Fruit fly (Drosophila melanogaster) whole organism: Measurements from ENCODE around the gene unk.
A peak's percentile ranks its signal among the peaks of the same experiment; 100 is the strongest.

Experiments used
- CG8478 ChIP-seq: fragments of >200 bp; optimal IDR thresholded peaks from 2 replicates; lab custom pipeline; 2018; ENCODE audit warnings: inconsistent platforms
- Dll ChIP-seq: fragments of >200 bp; optimal IDR thresholded peaks from 2 replicates; lab custom pipeline; 2017
- EcR ChIP-seq, 2 experiments: fragments of >200 bp; optimal IDR thresholded peaks; 2 replicates each; lab custom pipeline; 2017; ENCODE audit warnings: missing biosample characterization in 2 of 2, missing genetic modification characterization in 2 of 2, missing genetic modification reagents in 2 of 2
- pan ChIP-seq: fragments of >200 bp; optimal IDR thresholded peaks from 2 replicates; lab custom pipeline; 2017
- psq ChIP-seq: fragments of >200 bp; optimal IDR thresholded peaks from 2 replicates; lab custom pipeline; 2017
- usp ChIP-seq: fragments of >200 bp; optimal IDR thresholded peaks from 2 replicates; lab custom pipeline; 2017; ENCODE audit warnings: missing biosample characterization, missing genetic modification characterization, mixed read lengths

unk gene

DNA sequence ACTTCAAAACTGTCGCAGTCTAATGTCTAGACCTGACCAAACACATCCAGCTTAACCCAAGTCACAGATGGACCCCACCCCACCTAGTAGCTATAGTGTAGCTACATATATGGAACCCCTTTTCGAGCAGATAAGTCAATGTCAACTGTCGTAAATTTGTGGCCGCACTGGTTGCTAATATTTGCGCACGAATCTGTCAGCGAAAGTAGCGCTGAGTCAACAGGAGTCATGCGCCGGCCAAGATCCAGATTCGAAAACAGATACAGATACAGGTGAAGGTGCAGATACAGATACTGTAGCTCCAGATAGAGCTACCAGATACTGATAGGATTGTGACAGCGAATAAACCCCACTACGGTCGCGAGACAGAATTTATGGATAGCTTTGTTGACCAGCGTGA lies 6.5 kb upstream of the unk start:
- TF ChIP-seq EcR (GFP tag; optimal IDR thresholded peaks at IDR 0.05; lab: Kevin White, UChicago) (no peak), usp (GFP tag; lab: Kevin White, UChicago) (no peak), pan (no peak), psq (lab: Kevin White, UChicago) (no peak), Dll (lab: Kevin White, UChicago) (no peak)

- TF ChIP-seq usp (GFP tag; lab: Kevin White, UChicago) (no peak), pan (no peak), psq (lab: Kevin White, UChicago) (no peak), CG8478 (no peak), EcR (GFP tag; optimal IDR thresholded peaks at IDR 0.05; lab: Kevin White, UChicago) (no peak), Dll (lab: Kevin White, UChicago) (no peak)
Measured at dm6 chr3R:23161288-23161870, 3.7 kb upstream of the unk start, which contains the start of gene CG13829. Gene CG13829 (minus strand): TSS chr3R:23161338.

- TF ChIP-seq pan, result no peak
- TF ChIP-seq CG8478, result no peak
- no peak for TF ChIP-seq usp (GFP tag; lab: Kevin White, UChicago)
- TF ChIP-seq EcR (GFP tag; optimal IDR thresholded peaks at IDR 0.05; lab: Kevin White, UChicago), result no peak
- no peak for TF ChIP-seq Dll (lab: Kevin White, UChicago)
Measured at dm6 chr3R:23159289-23159956, 1.8 kb upstream of the unk start, which contains the start of gene VhaAC39-2. Gene VhaAC39-2 (minus strand): TSS chr3R:23159316.

DNA sequence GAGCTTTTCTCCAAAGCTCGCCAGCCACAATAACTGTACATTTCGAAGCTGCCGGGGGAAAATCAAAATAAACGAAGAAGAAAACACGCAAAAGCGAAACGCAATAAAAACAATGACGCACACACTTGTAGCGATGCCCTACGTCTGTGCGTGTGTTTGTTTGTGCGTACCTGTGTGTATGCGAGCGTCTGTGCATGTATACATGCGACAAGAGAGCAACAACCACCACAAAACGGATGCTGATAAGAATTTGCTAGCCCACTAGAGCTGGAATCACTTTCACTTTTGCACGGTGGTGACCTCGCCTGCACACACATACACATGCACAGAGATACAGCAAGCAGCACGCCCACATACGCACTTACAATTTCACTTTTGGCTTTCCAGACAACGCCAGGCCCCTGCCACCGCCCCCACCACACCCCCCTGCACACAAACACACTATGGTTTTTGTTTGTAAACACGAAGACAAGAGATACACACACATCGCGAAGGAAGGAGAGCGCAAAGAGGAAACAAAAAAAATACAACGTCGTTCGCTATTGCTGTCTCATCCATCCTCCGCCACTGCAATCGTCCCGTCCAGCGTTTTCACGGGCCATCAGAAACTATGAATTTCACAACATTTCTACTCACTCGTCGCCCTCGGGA lies 672 bp downstream of the unk start:
- TF ChIP-seq CG8478 (peak; percentile 63), usp (GFP tag; lab: Kevin White, UChicago) (no peak), Dll (lab: Kevin White, UChicago) (no peak), EcR (GFP tag; optimal IDR thresholded peaks at IDR 0.05; lab: Kevin White, UChicago) (peak in 1 of 2 experiments; percentile 80), psq (lab: Kevin White, UChicago) (no peak), pan (no peak)

DNA sequence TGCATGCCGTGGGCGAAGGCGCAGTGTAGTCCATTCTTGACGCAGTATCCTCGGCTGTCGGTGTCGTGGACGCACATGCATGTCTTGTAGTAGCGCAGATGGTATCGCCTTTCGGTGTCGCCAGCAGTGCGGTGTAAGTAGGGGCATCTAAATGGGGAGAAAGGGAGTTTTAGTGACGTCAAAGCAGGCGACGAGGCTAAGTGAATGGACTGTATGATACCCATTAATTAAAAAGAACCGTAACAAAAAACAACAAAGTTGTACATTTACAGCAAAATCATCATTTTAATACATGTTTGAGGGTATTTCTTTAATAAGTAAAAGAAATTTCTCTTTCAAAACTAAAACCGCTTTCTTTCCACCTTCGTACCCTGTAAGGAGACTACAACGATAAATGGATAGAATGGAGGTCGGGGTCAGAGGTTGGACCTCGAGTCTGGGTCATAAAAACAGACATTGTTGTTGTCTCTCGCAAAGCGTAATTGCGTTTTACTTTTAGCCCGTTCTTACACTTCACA lies 1.3 kb downstream of the unk start:
- no peak for TF ChIP-seq pan
- TF ChIP-seq psq (lab: Kevin White, UChicago), result no peak
- no peak for TF ChIP-seq usp (GFP tag; lab: Kevin White, UChicago)
- TF ChIP-seq CG8478, result no peak
- no peak for TF ChIP-seq Dll (lab: Kevin White, UChicago)
- no peak for TF ChIP-seq EcR (GFP tag; optimal IDR thresholded peaks at IDR 0.05; lab: Kevin White, UChicago)

dm6 chr3R:23149021-23149571 lies 8.6 kb downstream of the unk start:
- TF ChIP-seq usp (GFP tag; lab: Kevin White, UChicago) (no peak), EcR (GFP tag; optimal IDR thresholded peaks at IDR 0.05; lab: Kevin White, UChicago) (no peak), psq (lab: Kevin White, UChicago) (no peak), Dll (lab: Kevin White, UChicago) (no peak), CG8478 (no peak), pan (no peak)

- TF ChIP-seq Dll (lab: Kevin White, UChicago) (no peak), CG8478 (no peak), psq (lab: Kevin White, UChicago) (no peak), EcR (GFP tag; optimal IDR thresholded peaks at IDR 0.05; lab: Kevin White, UChicago) (no peak), usp (GFP tag; lab: Kevin White, UChicago) (no peak), pan (no peak)
Measured at dm6 chr3R:23148433-23148832, 9.2 kb downstream of the unk start.

dm6 chr3R:23147625-23148024 lies 10.0 kb downstream of the unk start:
- no peak for TF ChIP-seq usp (GFP tag; lab: Kevin White, UChicago)
- no peak for TF ChIP-seq EcR (GFP tag; optimal IDR thresholded peaks at IDR 0.05; lab: Kevin White, UChicago)
- no peak for TF ChIP-seq CG8478
- no peak for TF ChIP-seq Dll (lab: Kevin White, UChicago)
- no peak for TF ChIP-seq pan

- TF ChIP-seq pan, result no peak
- no peak for TF ChIP-seq usp (GFP tag; lab: Kevin White, UChicago)
- TF ChIP-seq Dll (lab: Kevin White, UChicago), result no peak
- TF ChIP-seq psq (lab: Kevin White, UChicago), result no peak
- TF ChIP-seq EcR (GFP tag; optimal IDR thresholded peaks at IDR 0.05; lab: Kevin White, UChicago), result no peak
- no peak for TF ChIP-seq CG8478
Measured at dm6 chr3R:23147058-23147457, 10.6 kb downstream of the unk start.

- no peak for TF ChIP-seq Dll (lab: Kevin White, UChicago)
- TF ChIP-seq CG8478, result no peak
- TF ChIP-seq pan, result no peak
- no peak for TF ChIP-seq psq (lab: Kevin White, UChicago)
- TF ChIP-seq EcR (GFP tag; optimal IDR thresholded peaks at IDR 0.05; lab: Kevin White, UChicago), result no peak
- no peak for TF ChIP-seq usp (GFP tag; lab: Kevin White, UChicago)
Measured at dm6 chr3R:23145681-23146080, 12.0 kb downstream of the unk start.

DNA sequence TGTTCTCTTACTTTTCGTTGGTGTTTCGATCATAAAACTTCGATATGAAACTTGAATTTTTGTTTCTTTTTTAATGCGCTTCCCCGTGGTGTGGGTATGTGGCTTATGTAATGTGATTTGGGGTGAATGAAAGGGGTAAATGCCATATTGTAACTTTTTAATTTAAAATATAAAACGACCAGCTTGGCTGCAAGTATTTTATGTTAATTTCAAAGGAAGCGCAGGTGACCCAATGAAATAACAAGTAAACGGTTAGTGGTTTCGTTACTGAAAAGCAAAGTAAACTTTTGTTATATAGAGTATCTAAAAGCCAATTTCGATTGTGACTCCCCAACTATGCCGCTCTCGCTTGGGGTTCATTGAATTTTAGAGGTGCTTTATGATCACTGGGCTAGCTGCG lies 13.0 kb downstream of the unk start:
- TF ChIP-seq usp (GFP tag; lab: Kevin White, UChicago), result no peak
- no peak for TF ChIP-seq CG8478
- TF ChIP-seq Dll (lab: Kevin White, UChicago), result no peak
- no peak for TF ChIP-seq psq (lab: Kevin White, UChicago)
- no peak for TF ChIP-seq EcR (GFP tag; optimal IDR thresholded peaks at IDR 0.05; lab: Kevin White, UChicago)
- TF ChIP-seq pan, result no peak
